Fruit fly (Drosophila melanogaster) whole organism, adult: Measurements from ENCODE around the gene CycA.

Experiments used
- CG12768 ChIP-seq: fragments of 200-800 bp; sonication (Bioruptor generic); optimal IDR thresholded peaks from 2 replicates; lab custom pipeline; 2017; ENCODE audit warnings: missing biosample characterization, missing genetic modification characterization, mild to moderate bottlenecking, moderate library complexity, missing genetic modification reagents
- CG1620 ChIP-seq: fragments of 200-800 bp; sonication (Bioruptor generic); optimal IDR thresholded peaks from 2 replicates; lab custom pipeline; 2016; ENCODE audit warnings: missing biosample characterization, missing genetic modification characterization
- CG7045 ChIP-seq: fragments of 200-800 bp; sonication (Bioruptor generic); optimal IDR thresholded peaks from 2 replicates; lab custom pipeline; 2017; ENCODE audit warnings: missing biosample characterization, mild to moderate bottlenecking, missing genetic modification characterization
- Hr96 ChIP-seq: fragments of 200-800 bp; sonication (Bioruptor generic); optimal IDR thresholded peaks from 2 replicates; lab custom pipeline; 2016; ENCODE audit warnings: missing biosample characterization, missing genetic modification characterization
- Mnt ChIP-seq: fragments of 200-800 bp; sonication (Bioruptor generic); optimal IDR thresholded peaks from 2 replicates; lab custom pipeline; 2016; ENCODE audit warnings: missing biosample characterization, mild to moderate bottlenecking, missing genetic modification characterization
- bab1 ChIP-seq: fragments of 200-800 bp; sonication (Bioruptor generic); optimal IDR thresholded peaks from 3 replicates; lab custom pipeline; 2019; ENCODE audit warnings: missing biosample characterization, mild to moderate bottlenecking, missing genetic modification characterization, moderate library complexity
- cic ChIP-seq: fragments of 200-800 bp; sonication (Bioruptor generic); optimal IDR thresholded peaks from 2 replicates; lab custom pipeline; 2017; ENCODE audit warnings: missing biosample characterization, mild to moderate bottlenecking, missing genetic modification characterization, moderate library complexity
- cnc ChIP-seq, 2 experiments: fragments of >200 bp; optimal IDR thresholded peaks; 2 replicates each; lab custom pipeline; 2017
- kay ChIP-seq: fragments of 200-800 bp; sonication (Bioruptor generic); peaks from one replicate; lab custom pipeline; 2016; ENCODE audit warnings: missing biosample characterization, missing genetic modification characterization, borderline replicate concordance
- tj ChIP-seq: fragments of 200-800 bp; sonication (Bioruptor generic); optimal IDR thresholded peaks from 3 replicates; lab custom pipeline; 2017; ENCODE audit warnings: missing biosample characterization, mild to moderate bottlenecking, missing genetic modification characterization, moderate library complexity

DNA sequence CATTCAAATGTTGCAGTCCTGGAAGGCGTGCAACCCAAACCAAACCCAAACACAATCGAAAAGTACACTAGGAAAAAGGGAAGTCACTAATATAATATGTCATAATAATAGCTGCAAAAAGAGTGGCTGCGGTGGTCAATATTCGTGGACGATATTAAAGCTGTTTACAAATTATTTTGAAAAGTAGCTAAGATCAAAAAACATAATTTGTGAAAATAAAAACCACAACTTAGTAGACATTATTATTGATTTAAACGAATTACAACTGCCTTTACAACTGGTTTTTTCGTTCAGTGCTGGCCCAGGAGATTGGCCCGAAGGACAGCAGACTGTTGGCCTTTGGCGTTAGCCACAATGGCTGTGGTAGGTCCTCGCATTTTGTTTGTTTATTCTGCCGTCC, 25.4 kb upstream of the CycA start:
- no peak for TF ChIP-seq CG12768
- no peak for TF ChIP-seq bab1 (GFP tag; lab: Kevin White, UChicago)
- no peak for TF ChIP-seq tj
- no peak for TF ChIP-seq Hr96 (GFP tag; lab: Kevin White, UChicago)
- TF ChIP-seq CG1620 = no peak
- no peak for TF ChIP-seq cnc (optimal IDR thresholded peaks at IDR 0.05; lab: Kevin White, UChicago)
- no peak for TF ChIP-seq Mnt
- no peak for TF ChIP-seq CG7045 (GFP tag; lab: Kevin White, UChicago)
- TF ChIP-seq kay (GFP tag; lab: Kevin White, UChicago) = no peak
- TF ChIP-seq cic = no peak
